Worm (Caenorhabditis elegans) whole organism, late embryonic: Measurements from ENCODE around the gene atp-4.
A peak's percentile ranks its signal among the peaks of the same experiment; 100 is the strongest.

ENCODE experiments used
- C08G9.2 ChIP-seq: sonication (generic microtip); optimal IDR thresholded peaks from 2 replicates; lab custom pipeline; 2016; ENCODE audit warnings: mild to moderate bottlenecking, missing genetic modification characterization, moderate library complexity, missing compliant biosample characterization
- C38D4.7 ChIP-seq: fragments of 200-800 bp; sonication (Bioruptor generic); optimal IDR thresholded peaks from 2 replicates; lab custom pipeline; 2018; ENCODE audit warnings: mild to moderate bottlenecking, missing genetic modification characterization, moderate library complexity, missing compliant biosample characterization
- K09A11.1 ChIP-seq: sonication (generic microtip); optimal IDR thresholded peaks from 2 replicates; lab custom pipeline; 2017; ENCODE audit warnings: antibody characterized with exemption, mild to moderate bottlenecking, missing genetic modification characterization, missing compliant biosample characterization; ENCODE audit not compliant: insufficient read depth
- ceh-14 ChIP-seq: sonication (generic microtip); optimal IDR thresholded peaks from 2 replicates; lab custom pipeline; 2016; ENCODE audit warnings: missing genotype, missing genetic modification characterization, missing compliant biosample characterization
- ceh-2 ChIP-seq: sonication (generic microtip); optimal IDR thresholded peaks from 2 replicates; lab custom pipeline; 2016; ENCODE audit warnings: missing genotype, missing genetic modification characterization, missing compliant biosample characterization
- ceh-30 ChIP-seq: fragments of 150-350 bp; optimal IDR thresholded peaks from 2 replicates; lab custom pipeline; 2014; ENCODE audit warnings: missing biosample characterization, missing genetic modification characterization
- ceh-45 ChIP-seq: fragments of 200-800 bp; sonication (Bioruptor generic); IDR thresholded peaks from 2 replicates; pipeline ENCODE4 v1.3.6; 2022; ENCODE audit warnings: missing genetic modification reagents, missing genetic modification characterization, missing compliant biosample characterization
- ceh-48 ChIP-seq: sonication (generic microtip); optimal IDR thresholded peaks from 2 replicates; lab custom pipeline; 2016; ENCODE audit warnings: missing genetic modification characterization, inconsistent platforms, missing compliant biosample characterization
- ceh-6 ChIP-seq: fragments of 200-800 bp; sonication (Bioruptor generic); optimal IDR thresholded peaks from 2 replicates; lab custom pipeline; 2018; ENCODE audit warnings: mild to moderate bottlenecking, missing genetic modification characterization, missing compliant biosample characterization
- che-1 ChIP-seq: sonication (generic microtip); optimal IDR thresholded peaks from 2 replicates; lab custom pipeline; 2016; ENCODE audit warnings: mild to moderate bottlenecking, missing genetic modification characterization, missing compliant biosample characterization
- dmd-4 ChIP-seq: sonication (generic microtip); optimal IDR thresholded peaks from 2 replicates; lab custom pipeline; 2016; ENCODE audit warnings: borderline replicate concordance, missing genetic modification characterization, missing compliant biosample characterization
- elt-2 ChIP-seq: sonication (generic microtip); optimal IDR thresholded peaks from 2 replicates; lab custom pipeline; 2016; ENCODE audit warnings: missing genetic modification reagents, missing genetic modification characterization, missing compliant biosample characterization
- elt-4 ChIP-seq: sonication (generic microtip); optimal IDR thresholded peaks from 2 replicates; lab custom pipeline; 2016; ENCODE audit warnings: missing genetic modification characterization, missing compliant biosample characterization
- ets-4 ChIP-seq: sonication (generic microtip); optimal IDR thresholded peaks from 2 replicates; lab custom pipeline; 2016; ENCODE audit warnings: missing genetic modification characterization, missing compliant biosample characterization
- fax-1 ChIP-seq: sonication (generic microtip); optimal IDR thresholded peaks from 2 replicates; lab custom pipeline; 2016; ENCODE audit warnings: missing genotype, missing genetic modification characterization, missing compliant biosample characterization
- hlh-15 ChIP-seq: sonication (generic microtip); optimal IDR thresholded peaks from 2 replicates; lab custom pipeline; 2016; ENCODE audit warnings: missing genetic modification characterization, missing compliant biosample characterization
- hlh-8 ChIP-seq: sonication (generic microtip); optimal IDR thresholded peaks from 2 replicates; lab custom pipeline; 2016; ENCODE audit warnings: missing genotype, missing genetic modification characterization, missing compliant biosample characterization
- nhr-232 ChIP-seq: sonication (generic microtip); optimal IDR thresholded peaks from 2 replicates; lab custom pipeline; 2016; ENCODE audit warnings: missing genetic modification characterization, missing compliant biosample characterization
- odd-2 ChIP-seq: sonication (generic microtip); optimal IDR thresholded peaks from 2 replicates; lab custom pipeline; 2017; ENCODE audit warnings: antibody characterized with exemption, mild to moderate bottlenecking, missing genetic modification characterization, missing compliant biosample characterization
- pat-9 ChIP-seq: fragments of 200-800 bp; sonication (Bioruptor generic); optimal IDR thresholded peaks from 2 replicates; lab custom pipeline; 2018; ENCODE audit warnings: mild to moderate bottlenecking, missing genetic modification characterization, moderate library complexity, missing compliant biosample characterization
- pax-1 ChIP-seq: fragments of 150-350 bp; optimal IDR thresholded peaks from 2 replicates; lab custom pipeline; 2014; ENCODE audit warnings: missing biosample characterization, missing genetic modification characterization
- pha-2 ChIP-seq: sonication (generic microtip); optimal IDR thresholded peaks from 2 replicates; lab custom pipeline; 2017; ENCODE audit warnings: mild to moderate bottlenecking, missing genetic modification characterization, missing compliant biosample characterization
- pros-1 ChIP-seq: fragments of 150-350 bp; optimal IDR thresholded peaks from 2 replicates; lab custom pipeline; 2014; ENCODE audit warnings: missing biosample characterization, missing genetic modification reagents, missing genetic modification characterization
- rnt-1 ChIP-seq: sonication (generic microtip); optimal IDR thresholded peaks from 2 replicates; lab custom pipeline; 2016; ENCODE audit warnings: missing genetic modification characterization, missing compliant biosample characterization
- sox-2 ChIP-seq: fragments of 200-800 bp; sonication (Bioruptor generic); IDR thresholded peaks from 2 replicates; pipeline ENCODE4 v1.3.6; 2022; ENCODE audit warnings: missing genetic modification reagents, missing genetic modification characterization, missing compliant biosample characterization
- sox-4 ChIP-seq: sonication (generic microtip); optimal IDR thresholded peaks from 2 replicates; lab custom pipeline; 2017; ENCODE audit warnings: mild to moderate bottlenecking, missing genetic modification characterization, inconsistent platforms, missing compliant biosample characterization
- tbx-7 ChIP-seq: sonication (generic microtip); optimal IDR thresholded peaks from 2 replicates; lab custom pipeline; 2016; ENCODE audit warnings: missing genotype, missing genetic modification characterization, missing compliant biosample characterization
- unc-3 ChIP-seq, 2 experiments: fragments of 200-800 bp in 1 of 2; sonication (Bioruptor generic) in 1 of 2; sonication (generic microtip) in 1 of 2; conservative IDR thresholded peaks in 1 of 2; optimal IDR thresholded peaks in 1 of 2; 2 replicates each; pipeline versions ENCODE4 v1.3.6 to Lab custom; 2016 to 2022; ENCODE audit warnings: missing compliant biosample characterization in 2 of 2, missing genetic modification characterization in 2 of 2, missing genetic modification reagents in 1 of 2
- unc-86 ChIP-seq: sonication (generic microtip); optimal IDR thresholded peaks from 2 replicates; lab custom pipeline; 2016; ENCODE audit warnings: missing genetic modification characterization, missing compliant biosample characterization

The atp-4 gene

DNA sequence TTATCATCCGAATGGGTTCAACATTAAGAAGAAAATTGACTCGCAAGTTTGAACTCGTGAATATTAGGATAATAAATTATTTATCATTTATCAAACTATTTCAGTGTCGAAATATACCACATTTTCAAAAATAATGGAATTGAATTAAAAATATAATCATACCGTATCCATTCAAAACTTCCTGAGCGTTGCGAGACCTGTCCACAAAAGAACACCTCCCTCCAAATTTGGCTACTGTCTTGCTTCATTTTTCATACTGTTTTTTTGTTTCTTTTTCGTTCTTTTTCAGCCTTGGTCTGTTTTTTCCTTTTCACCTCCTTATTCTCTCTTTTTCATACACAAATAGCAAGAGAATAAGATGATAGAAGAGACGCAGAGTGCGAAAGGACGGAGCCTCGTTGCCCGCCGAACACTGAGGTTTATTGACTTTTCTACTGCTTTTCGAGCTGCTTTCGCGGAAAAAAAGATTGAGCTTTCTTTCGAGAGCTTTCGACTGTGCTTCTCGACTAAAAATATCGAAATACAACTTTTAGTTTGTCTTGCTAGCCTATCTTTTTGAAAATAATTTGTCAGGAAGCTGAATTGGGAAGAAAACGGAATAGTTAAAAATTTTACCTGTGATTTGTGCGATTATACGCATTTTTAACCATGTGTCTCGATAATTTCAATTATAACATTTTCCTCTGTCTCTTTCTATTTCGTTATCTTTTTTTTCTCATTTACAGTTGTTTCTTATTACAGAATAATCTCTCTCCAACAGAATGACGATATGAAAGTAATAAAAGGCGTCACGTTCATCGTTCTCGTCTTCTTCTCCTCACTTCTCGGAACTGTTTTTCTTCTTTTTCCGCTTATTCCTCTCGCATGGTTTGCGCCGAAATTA lies 23.5 kb upstream of the atp-4 start, which contains the start of gene acl-8:
TSS of gene acl-8 (plus strand) at position 742 of the 883 bp plus-strand sequence.
- TF ChIP-seq ceh-48 (tag; lab: Kevin White, UChicago) (peak; percentile 33), che-1 (no peak)

- TF ChIP-seq C38D4.7 (GFP tag; lab: Kevin White, UChicago) (no peak), pha-2 (tag; lab: Kevin White, UChicago) (no peak), ceh-14 (tag; lab: Kevin White, UChicago) (no peak), elt-2 (tag; lab: Kevin White, UChicago) (no peak), fax-1 (tag; lab: Kevin White, UChicago) (no peak), odd-2 (tag; lab: Kevin White, UChicago) (no peak), unc-86 (no peak), nhr-232 (tag; lab: Kevin White, UChicago) (no peak), che-1 (no peak), ceh-6 (GFP tag; lab: Kevin White, UChicago) (no peak), K09A11.1 (tag; lab: Kevin White, UChicago) (no peak), pat-9 (tag; lab: Kevin White, UChicago) (no peak), hlh-8 (no peak), dmd-4 (tag; lab: Kevin White, UChicago) (no peak), C08G9.2 (tag; lab: Kevin White, UChicago) (no peak), unc-3 (GFP tag; conservative IDR thresholded peaks at IDR 0.05; lab: Robert Waterston, UW) (no peak), unc-3 (tag; optimal IDR thresholded peaks at IDR 0.05; lab: Kevin White, UChicago) (no peak), sox-4 (tag; lab: Kevin White, UChicago) (no peak), ceh-30 (tag; lab: Kevin White, UChicago) (no peak)
Observed at ce11 chrV:6448356-6448755, 21.4 kb upstream of the atp-4 start, which contains the start of gene fbxa-196. Gene fbxa-196 (plus strand): TSS chrV:6448656.

DNA sequence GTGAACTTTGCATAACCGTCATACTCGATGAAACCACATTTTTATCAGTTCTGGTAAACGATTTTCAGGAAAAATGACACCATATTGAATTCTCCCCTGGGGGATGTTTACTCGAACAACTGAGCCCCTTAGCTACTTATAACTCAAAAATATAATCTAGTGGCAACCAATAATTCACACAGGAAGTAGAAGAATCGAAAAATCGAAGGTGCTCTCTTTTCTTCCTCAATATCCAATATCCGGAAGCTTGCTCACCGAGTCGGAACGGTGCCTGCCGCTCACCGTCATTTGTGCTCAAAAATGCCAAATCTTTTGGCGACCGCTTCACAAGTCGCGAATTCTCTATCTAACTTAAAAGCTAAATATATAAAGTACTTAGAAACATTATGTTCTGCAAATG lies 15.1 kb upstream of the atp-4 start, which contains the start of gene T05H4.3:
TSS of gene T05H4.3 (plus strand) at position 301 of the 400 bp plus-strand sequence.
- TF ChIP-seq pros-1 (tag; lab: Kevin White, UChicago): no peak
- TF ChIP-seq ets-4 (tag; lab: Kevin White, UChicago): no peak
- no peak for TF ChIP-seq rnt-1
- TF ChIP-seq unc-3 (GFP tag; conservative IDR thresholded peaks at IDR 0.05; lab: Robert Waterston, UW): no peak
- no peak for TF ChIP-seq unc-3 (tag; optimal IDR thresholded peaks at IDR 0.05; lab: Kevin White, UChicago)
- TF ChIP-seq hlh-15: no peak
- TF ChIP-seq pax-1: no peak
- TF ChIP-seq ceh-30 (tag; lab: Kevin White, UChicago): no peak
- no peak for TF ChIP-seq ceh-48 (tag; lab: Kevin White, UChicago)
- no peak for TF ChIP-seq elt-4 (tag; lab: Kevin White, UChicago)

DNA sequence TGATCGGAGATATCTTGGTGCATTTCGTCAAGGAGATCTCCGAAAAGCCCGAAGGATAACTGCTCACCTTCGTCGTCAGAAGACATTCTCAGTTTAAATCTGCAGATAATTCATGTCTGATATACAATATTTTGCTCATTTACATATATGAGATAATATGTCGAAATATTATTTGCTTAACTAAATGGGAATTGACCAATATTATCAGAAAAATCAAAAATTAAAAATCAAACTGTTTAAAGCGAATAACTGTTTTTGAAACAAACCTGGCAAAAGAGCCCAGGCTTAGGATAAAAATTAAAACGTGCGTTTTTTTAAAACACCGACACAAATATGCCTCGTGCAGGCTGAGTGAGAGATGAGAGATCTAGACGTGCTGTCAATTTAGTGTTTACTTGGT lies 14.7 kb upstream of the atp-4 start, which contains the start of gene T05H4.15:
TSS of gene T05H4.15 (minus strand) at position 101 of the 400 bp plus-strand sequence.
- TF ChIP-seq pat-9 (tag; lab: Kevin White, UChicago) (no peak), tbx-7 (tag; lab: Kevin White, UChicago) (no peak), ceh-45 (no peak)

- TF ChIP-seq ceh-30 (tag; lab: Kevin White, UChicago): no peak
- TF ChIP-seq sox-2 (GFP tag; lab: Robert Waterston, UW): no peak
- TF ChIP-seq ceh-2 (tag; lab: Kevin White, UChicago): no peak
Observed at ce11 chrV:6438601-6439000, 11.7 kb upstream of the atp-4 start, which contains the start of gene T05H4.4. Gene T05H4.4 (plus strand): TSS chrV:6438901.
